Worm (Caenorhabditis elegans): ENCODE data around the gene srz-14.

The srz-14 gene

DNA sequence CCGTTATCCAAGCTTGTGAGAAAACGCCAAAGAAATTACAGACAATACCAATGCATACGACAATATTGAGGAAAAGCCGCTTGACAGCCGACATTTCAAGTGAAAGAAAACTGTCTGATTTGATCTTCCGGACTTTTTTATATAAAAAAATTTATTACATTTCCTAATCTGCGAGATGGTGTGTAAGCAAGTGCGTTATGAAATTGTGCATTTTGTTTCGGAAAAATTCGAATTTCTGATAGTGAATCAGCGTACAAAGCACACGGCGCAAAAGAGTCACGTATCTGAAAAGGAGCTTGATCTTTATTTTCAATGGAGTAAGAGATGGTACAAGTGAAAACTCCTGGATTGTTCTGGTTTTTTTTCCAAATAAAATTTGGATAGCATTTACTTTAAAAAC lies 42.4 kb upstream of the srz-14 start, which contains the start of gene clc-32 (continued):
- TF ChIP-seq cebp-2 (GFP tag; IDR thresholded peaks at IDR 0.05), result no peak
- no peak for TF ChIP-seq mel-28 (tag; optimal IDR thresholded peaks at IDR 0.05; ENCODE audit: borderline replicate concordance)
- no peak for TF ChIP-seq fkh-3 (tag; optimal IDR thresholded peaks at IDR 0.05)
- no peak for TF ChIP-seq hmg-20 (GFP tag; IDR thresholded peaks at IDR 0.05)

DNA sequence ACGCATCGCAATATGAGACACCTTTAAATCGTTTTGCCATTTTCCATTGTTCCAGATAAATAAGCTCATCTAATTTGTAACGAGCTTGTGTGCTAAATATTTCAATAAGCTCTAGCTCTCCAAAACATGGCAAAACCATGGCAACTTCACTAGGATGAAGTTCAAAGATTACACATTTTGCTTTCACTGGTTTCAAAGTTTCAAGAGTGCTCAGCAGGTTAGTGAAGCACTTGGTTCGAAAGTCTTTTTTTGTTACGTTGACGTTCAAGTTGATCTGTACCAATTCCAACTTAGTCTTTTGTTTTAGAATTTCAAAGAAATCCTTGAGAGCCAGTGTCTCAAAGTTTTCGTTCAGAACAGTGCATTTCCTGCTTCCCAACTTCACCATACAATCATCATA lies 41.1 kb upstream of the srz-14 start, which contains the start of gene fbxa-18:
TSS of gene fbxa-18 (plus strand) at position 301 of the 400 bp plus-strand sequence.
- no peak for TF ChIP-seq ztf-18 (tag; optimal IDR thresholded peaks at IDR 0.05)
- no peak for TF ChIP-seq dpl-1 (GFP tag; optimal IDR thresholded peaks at IDR 0.05)
- no peak for TF ChIP-seq snpc-1.3 (tag; optimal IDR thresholded peaks at IDR 0.05; ENCODE audit: insufficient read depth)
- no peak for TF ChIP-seq F10E7.11 (tag; optimal IDR thresholded peaks at IDR 0.05)
- no peak for TF ChIP-seq tbx-9 (tag; optimal IDR thresholded peaks at IDR 0.05; ENCODE audit: borderline replicate concordance)
- no peak for TF ChIP-seq F37B4.10 (GFP tag; IDR thresholded peaks at IDR 0.05)
- TF ChIP-seq tbp1 (GFP tag; optimal IDR thresholded peaks at IDR 0.05), result no peak
- no peak for TF ChIP-seq ceh-79 (tag; optimal IDR thresholded peaks at IDR 0.05)
- TF ChIP-seq F57A8.1 (GFP tag; optimal IDR thresholded peaks at IDR 0.05), result no peak
- no peak for TF ChIP-seq xnd-1 (tag; optimal IDR thresholded peaks at IDR 0.05)
- TF ChIP-seq rec-8 (tag; optimal IDR thresholded peaks at IDR 0.05), result no peak
- no peak for TF ChIP-seq Y95B8A.8 (GFP tag; IDR thresholded peaks at IDR 0.05)
- TF ChIP-seq lsl-1 (GFP tag; optimal IDR thresholded peaks at IDR 0.05), result no peak
- TF ChIP-seq nhr-90 (tag; optimal IDR thresholded peaks at IDR 0.05), result no peak
- no peak for TF ChIP-seq D2030.7 (GFP tag; IDR thresholded peaks at IDR 0.05)
- TF ChIP-seq cebp-2 (GFP tag; IDR thresholded peaks at IDR 0.05), result no peak
- TF ChIP-seq lin-40 (tag; optimal IDR thresholded peaks at IDR 0.05), result no peak

DNA sequence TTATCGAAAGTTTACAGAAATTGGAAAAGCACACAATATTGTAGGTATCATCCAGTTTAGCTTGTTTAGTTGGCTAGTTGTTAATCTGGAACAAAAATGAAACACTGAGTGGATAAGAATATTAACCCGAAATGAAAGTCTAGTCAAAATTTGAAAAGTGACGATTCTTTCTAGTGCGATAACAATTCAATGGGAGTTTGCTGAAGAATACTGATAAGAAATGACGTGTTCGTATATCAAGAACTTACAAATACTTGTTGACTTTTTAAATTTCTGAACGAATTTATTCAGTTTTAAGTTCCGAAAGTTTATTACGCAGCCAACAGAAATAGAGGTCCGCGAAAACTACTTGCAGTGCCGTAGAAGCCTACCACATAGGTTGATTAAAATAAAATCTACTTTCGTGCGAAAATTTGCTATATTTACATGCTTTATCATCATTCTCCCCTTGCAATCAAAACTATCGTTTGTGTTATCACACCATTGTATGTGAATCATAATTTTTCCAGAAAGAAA lies 40.3 kb upstream of the srz-14 start, which contains the start of gene fbxa-88:
TSS of gene fbxa-88 (minus strand) at position 51 of the 516 bp plus-strand sequence.
- TF ChIP-seq nhr-80 (tag; optimal IDR thresholded peaks at IDR 0.05) (peak; percentile 61), die-1 (tag; optimal IDR thresholded peaks at IDR 0.05) (no peak)

DNA sequence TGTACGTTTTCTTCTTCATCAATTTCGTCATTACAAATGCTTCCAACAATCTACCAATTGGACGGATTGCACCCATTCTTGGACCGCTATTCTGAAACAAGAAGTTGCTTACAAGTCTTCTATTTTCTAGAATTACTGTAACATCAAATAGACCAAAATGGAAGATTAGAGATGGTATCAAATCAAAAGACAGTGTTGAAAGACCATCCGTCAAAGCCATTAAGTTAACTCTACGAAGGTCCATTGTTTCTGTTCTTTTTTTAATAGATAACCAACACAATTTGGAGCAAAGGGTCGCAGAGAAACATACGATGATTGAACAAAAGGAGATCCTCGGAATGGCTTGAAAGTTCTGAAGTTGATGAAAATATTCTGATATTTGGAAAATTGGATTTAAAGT lies 38.4 kb upstream of the srz-14 start:
- no peak for TF ChIP-seq lsl-1 (GFP tag; optimal IDR thresholded peaks at IDR 0.05)
- no peak for TF ChIP-seq F10E7.11 (tag; optimal IDR thresholded peaks at IDR 0.05)
- no peak for TF ChIP-seq B0019.2 (GFP tag; conservative IDR thresholded peaks at IDR 0.05)
- no peak for TF ChIP-seq B0035.1 (tag; optimal IDR thresholded peaks at IDR 0.05)
- no peak for TF ChIP-seq snpc-3.4 (tag; optimal IDR thresholded peaks at IDR 0.05)
- TF ChIP-seq lin-35 (GFP tag; optimal IDR thresholded peaks at IDR 0.05), result no peak
- TF ChIP-seq T07F8.4 (tag; optimal IDR thresholded peaks at IDR 0.05), result no peak
- no peak for TF ChIP-seq F55B11.4 (tag; optimal IDR thresholded peaks at IDR 0.05; ENCODE audit: borderline replicate concordance, insufficient read depth)
- TF ChIP-seq nhr-90 (tag; optimal IDR thresholded peaks at IDR 0.05), result no peak
- no peak for TF ChIP-seq ZK185.1 (tag; optimal IDR thresholded peaks at IDR 0.05; ENCODE audit: poor library complexity, severe bottlenecking)
- no peak for TF ChIP-seq rpc-1 (optimal IDR thresholded peaks at IDR 0.05)
- TF ChIP-seq rpc-1 (tag; optimal IDR thresholded peaks at IDR 0.05), result no peak
- TF ChIP-seq zfh-2 (GFP tag; conservative IDR thresholded peaks at IDR 0.05), result no peak

DNA sequence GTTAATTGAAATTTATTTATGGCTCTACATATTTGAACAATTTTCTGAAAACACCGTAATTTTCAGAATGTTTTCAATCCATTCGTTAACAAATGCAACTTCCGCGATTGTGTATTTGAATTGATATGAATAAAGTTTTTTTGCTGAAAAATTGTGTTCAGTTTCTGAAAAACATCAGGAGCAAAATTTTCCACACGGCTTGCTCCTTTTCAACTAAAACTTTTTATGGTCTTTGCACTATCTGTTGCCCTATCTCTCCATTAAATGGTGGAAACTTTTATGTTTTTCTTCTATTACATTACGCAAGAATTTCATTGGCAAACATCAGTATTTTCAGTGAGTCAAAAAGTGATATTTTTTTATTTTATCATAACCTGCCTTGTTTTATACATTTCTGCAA lies 34.7 kb upstream of the srz-14 start, which contains the start of gene F10A3.4:
TSS of gene F10A3.4 (plus strand) at position 301 of the 400 bp plus-strand sequence.
- TF ChIP-seq ceh-91 (GFP tag; IDR thresholded peaks at IDR 0.05), result no peak
